Worm (Caenorhabditis elegans): ENCODE measurements around the gene K08E5.6.

DNA sequence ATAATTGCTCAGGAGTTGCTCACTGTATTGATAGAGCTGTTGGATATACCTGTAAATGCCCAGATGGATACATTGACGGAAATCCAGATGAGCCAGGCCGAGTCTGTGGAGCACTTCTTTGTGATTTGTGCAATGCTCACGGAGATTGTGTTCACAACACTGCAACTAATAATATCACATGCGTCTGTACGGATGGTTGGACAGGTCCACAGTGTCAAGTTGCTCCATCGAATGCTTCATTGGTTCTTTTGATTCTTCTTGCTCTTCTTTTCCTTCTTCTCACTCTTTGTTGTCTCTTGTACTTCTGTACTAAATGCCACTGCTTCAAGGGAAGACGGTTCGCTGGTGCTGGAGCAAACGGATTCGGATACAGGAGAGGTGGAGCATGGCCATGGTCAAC is 41.0 kb downstream of the K08E5.6 start:
- TF ChIP-seq let-607 (tag; optimal IDR thresholded peaks at IDR 0.05), result no peak
- TF ChIP-seq lin-40 (tag; optimal IDR thresholded peaks at IDR 0.05), result no peak
- no peak for TF ChIP-seq unc-130 (GFP tag; optimal IDR thresholded peaks at IDR 0.05)
- TF ChIP-seq T07F8.4 (tag; optimal IDR thresholded peaks at IDR 0.05), result no peak
- TF ChIP-seq ztf-18 (tag; optimal IDR thresholded peaks at IDR 0.05), result no peak
- no peak for TF ChIP-seq B0336.3 (GFP tag; IDR thresholded peaks at IDR 0.05)
- TF ChIP-seq dpl-1 (GFP tag; optimal IDR thresholded peaks at IDR 0.05), result no peak
- no peak for TF ChIP-seq nfya-1 (tag; optimal IDR thresholded peaks at IDR 0.05; ENCODE audit: borderline replicate concordance, insufficient read depth)
- TF ChIP-seq C17E4.6 (GFP tag; IDR thresholded peaks at IDR 0.05), result no peak
- TF ChIP-seq efl-1 (GFP tag; optimal IDR thresholded peaks at IDR 0.05), result no peak
- no peak for TF ChIP-seq ekl-4 (GFP tag; IDR thresholded peaks at IDR 0.05)
- no peak for TF ChIP-seq F49E8.2 (tag; optimal IDR thresholded peaks at IDR 0.05; ENCODE audit: insufficient read depth)
- TF ChIP-seq sea-2 (GFP tag; IDR thresholded peaks at IDR 0.05), result no peak
- no peak for TF ChIP-seq hrde-1 (tag; optimal IDR thresholded peaks at IDR 0.05; ENCODE audit: borderline replicate concordance)
